Worm (Caenorhabditis elegans) whole organism, L1 larva: Measurements from ENCODE around the gene abu-1.

Experiments used
- C16A3.4 ChIP-seq: fragments of 150-350 bp; optimal IDR thresholded peaks from 2 replicates; lab custom pipeline; 2014; ENCODE audit warnings: missing biosample characterization, missing genetic modification characterization
- C34B4.2 ChIP-seq: sonication (generic microtip); optimal IDR thresholded peaks from 2 replicates; lab custom pipeline; 2017; ENCODE audit warnings: mild to moderate bottlenecking, missing genetic modification characterization, missing compliant biosample characterization
- F16B12.6 ChIP-seq: fragments of 150-350 bp; optimal IDR thresholded peaks from 2 replicates; lab custom pipeline; 2014; ENCODE audit warnings: missing biosample characterization, missing genetic modification characterization
- Y116A8C.19 ChIP-seq: sonication (generic microtip); optimal IDR thresholded peaks from 2 replicates; lab custom pipeline; 2016; ENCODE audit warnings: missing compliant biosample characterization, missing genetic modification characterization, borderline replicate concordance
- alr-1 ChIP-seq: fragments of 200-800 bp; sonication (Bioruptor generic); optimal IDR thresholded peaks from 2 replicates; lab custom pipeline; 2018; ENCODE audit warnings: borderline replicate concordance, mild to moderate bottlenecking, missing genetic modification characterization, missing compliant biosample characterization
- ama-1 ChIP-seq: fragments of 150-350 bp; optimal IDR thresholded peaks from 2 replicates; lab custom pipeline; 2014
- blmp-1 ChIP-seq: fragments of 150-350 bp; optimal IDR thresholded peaks from 2 replicates; lab custom pipeline; 2014; ENCODE audit warnings: missing biosample characterization, missing genetic modification characterization
- ceh-63 ChIP-seq: fragments of 200-800 bp; sonication (Bioruptor generic); optimal IDR thresholded peaks from 2 replicates; lab custom pipeline; 2018; ENCODE audit warnings: mild to moderate bottlenecking, missing genetic modification characterization, missing compliant biosample characterization
- ceh-8 ChIP-seq: fragments of 200-800 bp; sonication (Bioruptor generic); optimal IDR thresholded peaks from 2 replicates; lab custom pipeline; 2018; ENCODE audit warnings: mild to moderate bottlenecking, missing genetic modification characterization, moderate library complexity, missing compliant biosample characterization
- ceh-82 ChIP-seq, 3 experiments: fragments of 150-350 bp in 1 of 3; sonication (generic microtip) in 2 of 3; optimal IDR thresholded peaks; 2 replicates each; lab custom pipeline; 2014 to 2017; ENCODE audit warnings: missing biosample characterization in 3 of 3, missing genetic modification characterization in 3 of 3
- ceh-90 ChIP-seq: sonication (generic microtip); optimal IDR thresholded peaks from 2 replicates; lab custom pipeline; 2016; ENCODE audit warnings: missing genetic modification characterization, missing compliant biosample characterization
- dsc-1 ChIP-seq: sonication (generic microtip); optimal IDR thresholded peaks from 2 replicates; lab custom pipeline; 2016; ENCODE audit warnings: mild to moderate bottlenecking, missing genetic modification characterization, missing compliant biosample characterization
- efl-3 ChIP-seq: fragments of 200-800 bp; sonication (Bioruptor generic); optimal IDR thresholded peaks from 2 replicates; lab custom pipeline; 2018; ENCODE audit warnings: mild to moderate bottlenecking, missing genetic modification characterization, missing compliant biosample characterization
- egl-13 ChIP-seq: sonication (generic microtip); optimal IDR thresholded peaks from 2 replicates; lab custom pipeline; 2016; ENCODE audit warnings: missing genotype, missing genetic modification reagents, missing genetic modification characterization, missing compliant biosample characterization
- egl-27 ChIP-seq, 2 experiments: fragments of 150-350 bp in 1 of 2; sonication (generic microtip); optimal IDR thresholded peaks; 3 replicates each; lab custom pipeline; 2017 to 2018; ENCODE audit warnings: missing biosample characterization in 2 of 2, missing genetic modification characterization in 2 of 2, missing genetic modification reagents in 2 of 2
- elt-2 ChIP-seq: sonication (generic microtip); optimal IDR thresholded peaks from 2 replicates; lab custom pipeline; 2016; ENCODE audit warnings: missing genetic modification characterization, mild to moderate bottlenecking, inconsistent platforms, missing compliant biosample characterization, missing genetic modification reagents
- elt-3 ChIP-seq, 6 experiments: fragments of 150-350 bp in 1 of 6; sonication (generic microtip); optimal IDR thresholded peaks; 2 replicates each; lab custom pipeline; 2017 to 2018; ENCODE audit warnings: missing biosample characterization in 6 of 6, missing genetic modification characterization in 6 of 6, inconsistent platforms in 1 of 6
- ets-5 ChIP-seq: fragments of 200-800 bp; sonication (Bioruptor generic); IDR thresholded peaks from 2 replicates; pipeline ENCODE4 v1.3.6; 2022; ENCODE audit warnings: missing genetic modification characterization, missing compliant biosample characterization
- fkh-10 ChIP-seq: sonication (generic microtip); optimal IDR thresholded peaks from 2 replicates; lab custom pipeline; 2017; ENCODE audit warnings: missing biosample characterization, missing genetic modification reagents, missing genetic modification characterization
- fkh-8 ChIP-seq: sonication (generic microtip); optimal IDR thresholded peaks from 2 replicates; lab custom pipeline; 2016; ENCODE audit warnings: mild to moderate bottlenecking, missing genetic modification characterization, missing compliant biosample characterization
- fos-1 ChIP-seq: fragments of 150-350 bp; optimal IDR thresholded peaks from 2 replicates; lab custom pipeline; 2014; ENCODE audit warnings: missing biosample characterization, missing genetic modification characterization
- grh-1 ChIP-seq: fragments of 200-800 bp; sonication (Bioruptor generic); IDR thresholded peaks from 2 replicates; pipeline ENCODE4 v1.3.6; 2022; ENCODE audit warnings: missing genetic modification reagents, missing genetic modification characterization, missing compliant biosample characterization
- hpl-2 ChIP-seq: fragments of 150-350 bp; optimal IDR thresholded peaks from 2 replicates; lab custom pipeline; 2014; ENCODE audit warnings: missing biosample characterization, missing genetic modification reagents, missing genetic modification characterization
- irx-1 ChIP-seq: sonication (generic microtip); optimal IDR thresholded peaks from 2 replicates; lab custom pipeline; 2016; ENCODE audit warnings: missing genetic modification characterization, missing compliant biosample characterization
- isw-1 ChIP-seq: fragments of 200-800 bp; sonication (Bioruptor generic); IDR thresholded peaks from 2 replicates; pipeline ENCODE4 v1.3.6; 2022; ENCODE audit warnings: missing genetic modification characterization, missing compliant biosample characterization
- lin-14 ChIP-seq: fragments of 200-800 bp; sonication (Bioruptor generic); optimal IDR thresholded peaks from 2 replicates; lab custom pipeline; 2018; ENCODE audit warnings: mild to moderate bottlenecking, missing genetic modification characterization, moderate library complexity, missing compliant biosample characterization
- lin-15B ChIP-seq: fragments of 150-350 bp; sonication (generic microtip); optimal IDR thresholded peaks from 3 replicates; lab custom pipeline; 2014; ENCODE audit warnings: missing biosample characterization, missing genetic modification characterization
- lin-35 ChIP-seq, 2 experiments: fragments of 150-350 bp; optimal IDR thresholded peaks; 2 replicates each; lab custom pipeline; 2014; ENCODE audit warnings: missing biosample characterization in 2 of 2, missing genetic modification characterization in 2 of 2, missing genetic modification reagents in 2 of 2
- lin-39 ChIP-seq: fragments of 150-350 bp; optimal IDR thresholded peaks from 2 replicates; lab custom pipeline; 2014; ENCODE audit warnings: missing biosample characterization, missing genetic modification reagents, missing genetic modification characterization
- lir-3 ChIP-seq: sonication (generic microtip); optimal IDR thresholded peaks from 2 replicates; lab custom pipeline; 2016; ENCODE audit warnings: mild to moderate bottlenecking, missing genetic modification characterization, moderate library complexity, missing compliant biosample characterization; ENCODE audit not compliant: poor library complexity
- mab-9 ChIP-seq: fragments of 200-800 bp; sonication (Bioruptor generic); IDR thresholded peaks from 2 replicates; pipeline ENCODE4 v1.3.6; 2022; ENCODE audit warnings: missing genetic modification reagents, missing genetic modification characterization, missing compliant biosample characterization
- mdl-1 ChIP-seq, 2 experiments: fragments of 150-350 bp; optimal IDR thresholded peaks; 2 replicates each; lab custom pipeline; 2014 to 2017; ENCODE audit warnings: missing biosample characterization in 2 of 2, missing genetic modification characterization in 2 of 2, inconsistent platforms in 1 of 2
- nhr-11 ChIP-seq: fragments of 150-350 bp; optimal IDR thresholded peaks from 2 replicates; lab custom pipeline; 2014; ENCODE audit warnings: missing biosample characterization, missing genetic modification characterization
- nhr-19 ChIP-seq: fragments of 200-800 bp; sonication (Bioruptor generic); conservative IDR thresholded peaks from 2 replicates; pipeline ENCODE4 v1.3.6; 2022; ENCODE audit warnings: missing genetic modification characterization, missing compliant biosample characterization
- nhr-28 ChIP-seq: fragments of 150-350 bp; optimal IDR thresholded peaks from 2 replicates; lab custom pipeline; 2014; ENCODE audit warnings: missing biosample characterization, missing genetic modification characterization
- nhr-47 ChIP-seq: sonication (generic microtip); optimal IDR thresholded peaks from 2 replicates; lab custom pipeline; 2016; ENCODE audit warnings: mild to moderate bottlenecking, missing genetic modification characterization, moderate library complexity, missing compliant biosample characterization
- nhr-84 ChIP-seq: sonication (generic microtip); optimal IDR thresholded peaks from 2 replicates; lab custom pipeline; 2017; ENCODE audit warnings: missing biosample characterization, missing genetic modification characterization
- nhr-90 ChIP-seq: sonication (generic microtip); optimal IDR thresholded peaks from 2 replicates; lab custom pipeline; 2016; ENCODE audit warnings: mild to moderate bottlenecking, missing genetic modification characterization, missing compliant biosample characterization; ENCODE audit not compliant: poor library complexity
- pax-3 ChIP-seq: fragments of 200-800 bp; sonication (Bioruptor generic); optimal IDR thresholded peaks from 2 replicates; lab custom pipeline; 2018; ENCODE audit warnings: mild to moderate bottlenecking, missing genetic modification characterization, moderate library complexity, missing compliant biosample characterization
- pqm-1 ChIP-seq: sonication (generic microtip); optimal IDR thresholded peaks from 3 replicates; lab custom pipeline; 2017; ENCODE audit warnings: missing biosample characterization, missing genetic modification characterization
- skn-1 ChIP-seq: fragments of 150-350 bp; optimal IDR thresholded peaks from 2 replicates; lab custom pipeline; 2014; ENCODE audit warnings: missing biosample characterization, missing genetic modification characterization
- snu-23 ChIP-seq: sonication (generic microtip); optimal IDR thresholded peaks from 2 replicates; lab custom pipeline; 2016; ENCODE audit warnings: missing genetic modification characterization, missing compliant biosample characterization
- sox-4 ChIP-seq: sonication (generic microtip); optimal IDR thresholded peaks from 2 replicates; lab custom pipeline; 2016; ENCODE audit warnings: missing genetic modification characterization, missing compliant biosample characterization
- sptf-1 ChIP-seq: fragments of 150-350 bp; optimal IDR thresholded peaks from 2 replicates; lab custom pipeline; 2014; ENCODE audit warnings: missing biosample characterization, missing genetic modification characterization
- sup-37 ChIP-seq: fragments of 200-800 bp; sonication (Bioruptor generic); optimal IDR thresholded peaks from 2 replicates; lab custom pipeline; 2018; ENCODE audit warnings: mild to moderate bottlenecking, missing genetic modification characterization, missing compliant biosample characterization
- swsn-7 ChIP-seq: sonication (generic microtip); optimal IDR thresholded peaks from 2 replicates; lab custom pipeline; 2016; ENCODE audit warnings: missing genetic modification characterization, missing compliant biosample characterization
- unc-30 ChIP-seq: sonication (generic microtip); optimal IDR thresholded peaks from 2 replicates; lab custom pipeline; 2017; ENCODE audit warnings: missing biosample characterization, missing genetic modification characterization
- unc-86 ChIP-seq: sonication (generic microtip); optimal IDR thresholded peaks from 2 replicates; lab custom pipeline; 2016; ENCODE audit warnings: missing genetic modification characterization, missing compliant biosample characterization
- unc-98 ChIP-seq: fragments of 200-800 bp; sonication (Bioruptor generic); IDR thresholded peaks from 2 replicates; pipeline ENCODE4 v1.3.6; 2022; ENCODE audit warnings: missing genetic modification characterization, missing compliant biosample characterization
- vab-15 ChIP-seq: sonication (generic microtip); optimal IDR thresholded peaks from 2 replicates; lab custom pipeline; 2017; ENCODE audit warnings: missing genotype, mild to moderate bottlenecking, missing genetic modification characterization, missing compliant biosample characterization
- zag-1 ChIP-seq: fragments of 150-350 bp; optimal IDR thresholded peaks from 2 replicates; lab custom pipeline; 2014; ENCODE audit warnings: missing biosample characterization, missing genetic modification characterization
- zip-4 ChIP-seq: fragments of 200-800 bp; sonication (Bioruptor generic); optimal IDR thresholded peaks from 2 replicates; lab custom pipeline; 2018; ENCODE audit warnings: mild to moderate bottlenecking, missing genetic modification characterization, moderate library complexity, missing compliant biosample characterization

The abu-1 gene

DNA sequence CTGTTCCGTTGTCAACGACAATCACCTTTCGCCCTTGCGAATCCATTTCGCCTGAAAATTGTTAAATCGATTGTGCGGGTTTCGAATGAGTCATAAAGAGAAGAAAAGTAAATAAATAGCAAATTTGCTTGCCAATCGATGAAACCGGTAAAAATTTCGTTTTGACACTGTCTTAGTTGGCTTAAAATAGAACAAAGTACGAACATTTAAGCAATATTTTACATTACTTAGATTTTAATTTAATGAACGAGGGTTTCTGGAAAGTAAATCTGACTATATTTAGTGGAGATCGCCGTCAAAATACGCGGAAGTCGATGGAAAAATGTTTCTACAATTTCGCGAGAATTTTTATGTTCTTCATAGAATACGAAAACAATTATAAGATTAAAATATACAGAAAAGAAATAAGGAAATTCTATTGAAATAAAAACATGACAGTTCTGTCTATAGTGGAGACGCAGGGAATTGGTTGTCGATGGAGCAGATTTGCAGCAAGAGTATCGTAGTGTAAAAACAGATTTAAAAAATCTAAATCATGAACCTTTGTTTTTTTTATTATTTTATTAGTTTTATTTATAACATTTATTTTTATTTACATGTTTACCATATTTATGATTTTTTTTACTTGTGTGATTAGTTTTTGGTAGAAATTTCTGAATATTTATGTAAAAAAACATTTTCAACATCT is 43.2 kb downstream of the abu-1 start, which contains the start of gene arx-2 (continued):
- no peak for TF ChIP-seq vab-15 (tag; lab: Kevin White, UChicago)
- TF ChIP-seq F16B12.6 (tag; lab: Kevin White, UChicago): no peak
- TF ChIP-seq fkh-10: no peak
- TF ChIP-seq lin-35 (GFP tag; optimal IDR thresholded peaks at IDR 0.05; lab: Kevin White, UChicago): peak; percentile 32 to 39
- no peak for TF ChIP-seq pqm-1 (tag; lab: Kevin White, UChicago)
- TF ChIP-seq fos-1 (tag; lab: Kevin White, UChicago): no peak
- no peak for TF ChIP-seq nhr-84 (tag; lab: Kevin White, UChicago)
- no peak for TF ChIP-seq unc-30 (tag; lab: Kevin White, UChicago)
- no peak for TF ChIP-seq grh-1 (GFP tag; lab: Robert Waterston, UW)
- TF ChIP-seq nhr-47 (tag; lab: Kevin White, UChicago): peak; percentile 12
- TF ChIP-seq sox-4 (tag; lab: Kevin White, UChicago): no peak
- no peak for TF ChIP-seq ceh-8 (GFP tag; lab: Kevin White, UChicago)
- no peak for TF ChIP-seq unc-98 (GFP tag; lab: Robert Waterston, UW)
- no peak for TF ChIP-seq unc-86 (tag; lab: Kevin White, UChicago)
- peak in 1 of 3 experiments; percentile 30 for TF ChIP-seq ceh-82 (tag; optimal IDR thresholded peaks at IDR 0.05; lab: Kevin White, UChicago)
- no peak for TF ChIP-seq sptf-1
- TF ChIP-seq nhr-28 (tag; lab: Kevin White, UChicago): no peak
- TF ChIP-seq zip-4 (GFP tag; lab: Kevin White, UChicago): no peak
- peak; percentile 64 for TF ChIP-seq blmp-1
- TF ChIP-seq ceh-63 (GFP tag; lab: Kevin White, UChicago): no peak
- TF ChIP-seq alr-1 (tag; lab: Kevin White, UChicago): no peak
- no peak for TF ChIP-seq sup-37 (GFP tag; lab: Kevin White, UChicago)
- no peak for TF ChIP-seq swsn-7 (tag; lab: Kevin White, UChicago)
- no peak for TF ChIP-seq lin-39
- TF ChIP-seq irx-1 (tag; lab: Kevin White, UChicago): no peak
- TF ChIP-seq Y116A8C.19: no peak
- no peak for TF ChIP-seq ama-1 (lab: Kevin White, UChicago)
- no peak for TF ChIP-seq isw-1 (GFP tag; lab: Robert Waterston, UW)
- no peak for TF ChIP-seq ets-5 (GFP tag; lab: Robert Waterston, UW)
- TF ChIP-seq mdl-1 (tag; optimal IDR thresholded peaks at IDR 0.05; lab: Kevin White, UChicago): no peak
- TF ChIP-seq lin-14: peak; percentile 53
- TF ChIP-seq ceh-90 (tag; lab: Kevin White, UChicago): no peak
- TF ChIP-seq egl-13 (tag; lab: Kevin White, UChicago): no peak
- TF ChIP-seq hpl-2 (GFP tag; lab: Kevin White, UChicago): no peak
- TF ChIP-seq lin-15B (tag; lab: Kevin White, UChicago): peak; percentile 54
- TF ChIP-seq zag-1 (tag; lab: Kevin White, UChicago): no peak
- TF ChIP-seq lir-3 (tag; lab: Kevin White, UChicago): no peak
- peak; percentile 61 for TF ChIP-seq skn-1 (tag; lab: Kevin White, UChicago)
- TF ChIP-seq C34B4.2: no peak
- TF ChIP-seq fkh-8: no peak
- TF ChIP-seq elt-2 (tag; lab: Kevin White, UChicago): no peak
- peak; percentile 68 for TF ChIP-seq C16A3.4 (tag; lab: Kevin White, UChicago)
- no peak for TF ChIP-seq pax-3 (tag; lab: Kevin White, UChicago)
- no peak for TF ChIP-seq dsc-1 (tag; lab: Kevin White, UChicago)
- no peak for TF ChIP-seq nhr-19 (GFP tag; lab: Robert Waterston, UW)
- no peak for TF ChIP-seq mab-9 (GFP tag; lab: Robert Waterston, UW)
- TF ChIP-seq egl-27 (tag; optimal IDR thresholded peaks at IDR 0.05; lab: Kevin White, UChicago): no peak
- TF ChIP-seq nhr-11 (tag; lab: Kevin White, UChicago): no peak
- peak; percentile 36 for TF ChIP-seq snu-23 (GFP tag; lab: Kevin White, UChicago)
- no peak for TF ChIP-seq efl-3 (GFP tag; lab: Kevin White, UChicago)
- TF ChIP-seq elt-3 (tag; optimal IDR thresholded peaks at IDR 0.05; lab: Kevin White, UChicago): peak in 1 of 6 experiments; percentile 26
- no peak for TF ChIP-seq nhr-90 (tag; lab: Kevin White, UChicago)
